Fruit fly (Drosophila melanogaster) whole organism, wandering third instar larva: ENCODE data around the gene Cyp12a4.
A peak's percentile ranks its signal among the peaks of the same experiment; 100 is the strongest.

Experiments used
- Abd-B ChIP-seq: fragments of >200 bp; optimal IDR thresholded peaks from 2 replicates; lab custom pipeline; 2017; ENCODE audit warnings: missing biosample characterization, missing genetic modification characterization
- CG32264 ChIP-seq: fragments of 200-800 bp; sonication (Bioruptor generic); optimal IDR thresholded peaks from 2 replicates; lab custom pipeline; 2016; ENCODE audit warnings: missing biosample characterization, missing genetic modification characterization
- CG9705 ChIP-seq: fragments of 200-800 bp; sonication (Bioruptor generic); optimal IDR thresholded peaks from 2 replicates; lab custom pipeline; 2018; ENCODE audit warnings: missing biosample characterization, mild to moderate bottlenecking, missing genetic modification characterization
- CrebA ChIP-seq: fragments of 200-800 bp; sonication (Bioruptor generic); optimal IDR thresholded peaks from 2 replicates; lab custom pipeline; 2016; ENCODE audit warnings: missing biosample characterization, mild to moderate bottlenecking, missing genetic modification characterization, borderline replicate concordance
- Dfd ChIP-seq: fragments of >200 bp; optimal IDR thresholded peaks from 2 replicates; lab custom pipeline; 2017; ENCODE audit warnings: missing biosample characterization, missing genetic modification characterization
- Dif ChIP-seq: fragments of 200-275, 200-300 bp; sonication (Bioruptor generic); optimal IDR thresholded peaks from 2 replicates; lab custom pipeline; 2018; ENCODE audit warnings: missing biosample characterization, missing genetic modification characterization; ENCODE audit not compliant: partially characterized antibody
- GATAd ChIP-seq: sonication (Bioruptor generic); optimal IDR thresholded peaks from 2 replicates; lab custom pipeline; 2016; ENCODE audit warnings: missing biosample characterization, missing genetic modification characterization
- HLH106 ChIP-seq: fragments of 200-800 bp; optimal IDR thresholded peaks from 3 replicates; lab custom pipeline; 2019; ENCODE audit warnings: missing biosample characterization, mild to moderate bottlenecking, missing genetic modification characterization, moderate library complexity
- Hnf4 ChIP-seq: fragments of 200-800 bp; sonication (Bioruptor generic); optimal IDR thresholded peaks from 2 replicates; lab custom pipeline; 2016; ENCODE audit warnings: missing biosample characterization, mild to moderate bottlenecking, missing genetic modification characterization
- Hr78 ChIP-seq: fragments of >200 bp; optimal IDR thresholded peaks from 2 replicates; lab custom pipeline; 2017; ENCODE audit warnings: missing biosample characterization, missing genetic modification characterization
- Hr83 ChIP-seq: fragments of 200-300 bp; sonication (Bioruptor generic); optimal IDR thresholded peaks from 2 replicates; lab custom pipeline; 2016; ENCODE audit warnings: missing biosample characterization, mild to moderate bottlenecking, missing genetic modification characterization, moderate library complexity; ENCODE audit not compliant: poor library complexity, severe bottlenecking
- Jra ChIP-seq: sonication (Bioruptor generic); optimal IDR thresholded peaks from 2 replicates; lab custom pipeline; 2016; ENCODE audit warnings: missing biosample characterization, missing genetic modification characterization
- Mio ChIP-seq: sonication (Bioruptor generic); optimal IDR thresholded peaks from 2 replicates; lab custom pipeline; 2016; ENCODE audit warnings: missing biosample characterization, missing genetic modification characterization
- Myc ChIP-seq: fragments of >200 bp; optimal IDR thresholded peaks from 2 replicates; lab custom pipeline; 2017
- N ChIP-seq: fragments of >200 bp; optimal IDR thresholded peaks from 2 replicates; lab custom pipeline; 2018; ENCODE audit warnings: missing biosample characterization, missing external identifiers, missing genetic modification characterization
- OdsH ChIP-seq: fragments of 200-800 bp; sonication (Bioruptor generic); optimal IDR thresholded peaks from 2 replicates; lab custom pipeline; 2016; ENCODE audit warnings: missing biosample characterization, mild to moderate bottlenecking, missing genetic modification characterization
- Rel ChIP-seq, 2 experiments: fragments of 200-800 bp; sonication (Bioruptor generic) in 1 of 2; optimal IDR thresholded peaks; 2 replicates in 1 of 2; 3 replicates in 1 of 2; lab custom pipeline; 2016 to 2019; ENCODE audit warnings: mild to moderate bottlenecking in 2 of 2, missing biosample characterization in 2 of 2, missing genetic modification characterization in 2 of 2, moderate library complexity in 1 of 2
- Sp1 ChIP-seq: fragments of 200-800 bp; sonication (Bioruptor generic); optimal IDR thresholded peaks from 3 replicates; lab custom pipeline; 2019; ENCODE audit warnings: missing biosample characterization, mild to moderate bottlenecking, missing genetic modification characterization, moderate library complexity
- Vsx2 ChIP-seq: fragments of 200-300, 225-300 bp; sonication (Bioruptor generic); optimal IDR thresholded peaks from 2 replicates; lab custom pipeline; 2018; ENCODE audit warnings: missing biosample characterization, missing genetic modification characterization; ENCODE audit not compliant: partially characterized antibody
- br ChIP-seq: fragments of 200-800 bp; sonication (Bioruptor generic); optimal IDR thresholded peaks from 2 replicates; lab custom pipeline; 2016; ENCODE audit warnings: missing biosample characterization, missing genetic modification characterization
- brk ChIP-seq: fragments of 200-800 bp; sonication (Bioruptor generic); optimal IDR thresholded peaks from 2 replicates; lab custom pipeline; 2016; ENCODE audit warnings: missing biosample characterization, mild to moderate bottlenecking, missing genetic modification characterization
- dl ChIP-seq, 2 experiments: fragments of 175-275, 200-275 bp in 1 of 2; fragments of 200-275 bp in 1 of 2; sonication (Bioruptor generic); optimal IDR thresholded peaks; lab custom pipeline; 2018; ENCODE audit warnings: mild to moderate bottlenecking in 2 of 2, missing biosample characterization in 2 of 2, missing genetic modification characterization in 2 of 2, moderate library complexity in 2 of 2; ENCODE audit not compliant: partially characterized antibody in 2 of 2, insufficient read depth in 1 of 2
- dmrt93B ChIP-seq: fragments of 200-800 bp; sonication (Bioruptor generic); optimal IDR thresholded peaks from 2 replicates; lab custom pipeline; 2018; ENCODE audit warnings: missing biosample characterization, mild to moderate bottlenecking, missing genetic modification characterization
- dsf ChIP-seq: sonication (Bioruptor generic); optimal IDR thresholded peaks from 2 replicates; lab custom pipeline; 2016; ENCODE audit warnings: missing biosample characterization, missing genetic modification characterization, borderline replicate concordance
- ey ChIP-seq: fragments of 200-800 bp; sonication (Bioruptor generic); optimal IDR thresholded peaks from 2 replicates; lab custom pipeline; 2016; ENCODE audit warnings: missing biosample characterization, missing genetic modification characterization
- foxo ChIP-seq, 2 experiments: fragments of 200-800 bp; sonication (Bioruptor generic); optimal IDR thresholded peaks; 2 replicates in 1 of 2; 3 replicates in 1 of 2; lab custom pipeline; 2016 to 2017; ENCODE audit warnings: missing biosample characterization in 2 of 2, missing genetic modification characterization in 2 of 2
- fru ChIP-seq: fragments of 200-800 bp; sonication (Bioruptor generic); optimal IDR thresholded peaks from 3 replicates; lab custom pipeline; 2016; ENCODE audit warnings: missing biosample characterization, mild to moderate bottlenecking, missing genetic modification characterization
- h ChIP-seq: fragments of 200-800 bp; sonication (Bioruptor generic); optimal IDR thresholded peaks from 3 replicates; lab custom pipeline; 2016; ENCODE audit warnings: missing biosample characterization, mild to moderate bottlenecking, missing genetic modification characterization
- jim ChIP-seq: fragments of 175-275, 200-325 bp; sonication (Bioruptor generic); optimal IDR thresholded peaks from 2 replicates; lab custom pipeline; 2016; ENCODE audit warnings: missing biosample characterization, mild to moderate bottlenecking, missing genetic modification characterization
- lola ChIP-seq: fragments of >200 bp; optimal IDR thresholded peaks from 2 replicates; lab custom pipeline; 2017; ENCODE audit warnings: missing biosample characterization, missing genetic modification characterization
- pan ChIP-seq: fragments of >200 bp; optimal IDR thresholded peaks from 2 replicates; lab custom pipeline; 2017
- psq ChIP-seq: fragments of 200-800 bp; sonication (Bioruptor generic); optimal IDR thresholded peaks from 3 replicates; lab custom pipeline; 2017; ENCODE audit warnings: missing biosample characterization, mild to moderate bottlenecking, missing genetic modification characterization, moderate library complexity
- rgr ChIP-seq: fragments of 200-800 bp; sonication (Bioruptor generic); optimal IDR thresholded peaks from 3 replicates; lab custom pipeline; 2016; ENCODE audit warnings: missing biosample characterization, mild to moderate bottlenecking, missing genetic modification characterization
- sage ChIP-seq: fragments of 200-800 bp; sonication (Bioruptor generic); optimal IDR thresholded peaks from 2 replicates; lab custom pipeline; 2016; ENCODE audit warnings: missing biosample characterization, mild to moderate bottlenecking, missing genetic modification characterization
- sv ChIP-seq: fragments of 200-800 bp; sonication (Bioruptor generic); optimal IDR thresholded peaks from 3 replicates; lab custom pipeline; 2016; ENCODE audit warnings: missing biosample characterization, missing genetic modification characterization
- tai ChIP-seq: sonication (Bioruptor generic); optimal IDR thresholded peaks from 2 replicates; lab custom pipeline; 2016; ENCODE audit warnings: missing biosample characterization, missing genetic modification characterization
- usp ChIP-seq: fragments of >200 bp; optimal IDR thresholded peaks from 2 replicates; lab custom pipeline; 2017; ENCODE audit warnings: missing biosample characterization, missing genetic modification characterization
- woc ChIP-seq: sonication (Bioruptor generic); optimal IDR thresholded peaks from 2 replicates; lab custom pipeline; 2016; ENCODE audit warnings: missing biosample characterization, mild to moderate bottlenecking, missing genetic modification characterization

Cyp12a4 gene

DNA sequence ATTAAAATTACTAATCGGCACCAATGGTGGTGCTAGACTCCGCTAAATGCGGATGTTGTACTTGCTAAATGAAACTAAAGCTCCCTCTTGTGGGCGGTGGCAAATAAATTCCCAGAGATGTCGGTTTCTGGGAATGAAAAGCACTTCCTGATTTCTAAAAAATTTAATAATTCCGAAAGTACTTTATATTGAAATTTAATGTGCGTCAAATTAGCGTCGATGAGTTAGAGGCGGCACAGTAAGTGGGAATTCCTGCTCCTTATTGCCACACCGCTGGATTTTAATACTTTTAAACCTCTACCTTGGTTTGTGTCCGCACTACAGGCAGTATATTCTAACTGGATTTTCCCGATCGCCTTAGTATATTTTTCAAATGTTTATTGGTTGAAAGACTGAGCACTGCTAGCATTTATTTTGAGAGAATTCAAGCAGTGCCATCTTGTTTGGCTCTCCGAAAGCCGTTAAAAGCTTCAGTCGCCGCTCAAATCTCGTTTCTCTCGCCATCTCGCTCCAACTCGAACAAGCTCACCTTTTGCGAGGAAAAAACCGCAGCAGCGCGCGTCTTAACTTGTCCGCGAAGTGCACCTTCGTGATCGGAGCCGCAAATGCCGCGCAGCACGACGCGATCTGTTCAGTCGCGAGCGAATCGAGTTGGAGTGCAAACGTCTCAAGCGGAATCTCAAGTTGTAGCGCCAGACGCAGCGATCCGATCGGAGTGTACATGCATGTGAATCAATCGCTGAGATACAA is 38.5 kb upstream of the Cyp12a4 start, which contains the start of gene CG6040:
Gene CG6040, plus strand, starts transcription at position 663 of the 750 bp plus-strand sequence.
- TF ChIP-seq Jra (no peak), CG9705 (GFP tag; lab: Kevin White, UChicago) (peak; percentile 1), CrebA (GFP tag; lab: Kevin White, UChicago) (no peak), CG32264 (GFP tag; lab: Kevin White, UChicago) (no peak), pan (no peak), br (peak; percentile 27), HLH106 (tag; lab: Kevin White, UChicago) (no peak), lola (GFP tag; lab: Kevin White, UChicago) (no peak), woc (GFP tag; lab: Kevin White, UChicago) (no peak), Dif (GFP tag; lab: Kevin White, UChicago) (peak; percentile 59), dl (GFP tag; optimal IDR thresholded peaks at IDR 0.05; lab: Kevin White, UChicago; ENCODE audit: insufficient read depth in 1 of 2, partially characterized antibody in 2 of 2) (no peak), ey (GFP tag; lab: Kevin White, UChicago) (peak; percentile 11), foxo (GFP tag; optimal IDR thresholded peaks at IDR 0.05; lab: Kevin White, UChicago) (no peak), Rel (GFP tag; optimal IDR thresholded peaks at IDR 0.05; lab: Kevin White, UChicago) (no peak), Rel (tag; optimal IDR thresholded peaks at IDR 0.05; lab: Kevin White, UChicago) (peak; percentile 55), usp (GFP tag; lab: Kevin White, UChicago) (no peak), Abd-B (GFP tag; lab: Kevin White, UChicago) (no peak), dsf (GFP tag; lab: Kevin White, UChicago) (no peak), jim (GFP tag; lab: Kevin White, UChicago) (peak; percentile 68), Sp1 (GFP tag; lab: Kevin White, UChicago) (peak; percentile 43), Vsx2 (peak; percentile 43), tai (GFP tag; lab: Kevin White, UChicago) (peak; percentile 57), h (GFP tag; lab: Kevin White, UChicago) (peak; percentile 9), Hnf4 (GFP tag; lab: Kevin White, UChicago) (peak; percentile 7), N (GFP tag; lab: Kevin White, UChicago) (no peak), rgr (GFP tag; lab: Kevin White, UChicago) (no peak), brk (GFP tag; lab: Kevin White, UChicago) (no peak), psq (GFP tag; lab: Kevin White, UChicago) (no peak), sv (GFP tag; lab: Kevin White, UChicago) (peak; percentile 55), fru (GFP tag; lab: Kevin White, UChicago) (no peak), GATAd (no peak), Hr83 (GFP tag; lab: Kevin White, UChicago) (peak; percentile 7), Myc (lab: Kevin White, UChicago) (peak; percentile 50), dmrt93B (no peak), OdsH (GFP tag; lab: Kevin White, UChicago) (no peak), sage (GFP tag; lab: Kevin White, UChicago) (no peak), Hr78 (no peak), Mio (GFP tag; lab: Kevin White, UChicago) (no peak), Dfd (GFP tag; lab: Kevin White, UChicago) (no peak)
- TF ChIP-seq, all 38 proteins: peak for 14

dm6 chr3R:19098272-19098671 is 36.7 kb upstream of the Cyp12a4 start:
- TF ChIP-seq Hr83 (GFP tag; lab: Kevin White, UChicago) (no peak), dsf (GFP tag; lab: Kevin White, UChicago) (no peak), OdsH (GFP tag; lab: Kevin White, UChicago) (no peak), woc (GFP tag; lab: Kevin White, UChicago) (no peak)
